Worm (Caenorhabditis elegans) whole organism, L4 larva: ENCODE data around the gene Y38E10A.8.

Experiments
- attf-4 ChIP-seq: sonication (generic microtip); optimal IDR thresholded peaks from 3 replicates; lab custom pipeline; 2017; ENCODE audit warnings: missing biosample characterization, missing genetic modification characterization
- daf-12 ChIP-seq: fragments of 150-350 bp; optimal IDR thresholded peaks from 2 replicates; lab custom pipeline; 2014; ENCODE audit warnings: missing biosample characterization, missing genetic modification reagents, missing genetic modification characterization
- lin-13 ChIP-seq: fragments of 150-350 bp; optimal IDR thresholded peaks from 2 replicates; lab custom pipeline; 2014; ENCODE audit warnings: missing biosample characterization, missing genetic modification reagents, missing genetic modification characterization
- lin-39 ChIP-seq: fragments of 150-350 bp; optimal IDR thresholded peaks from 2 replicates; lab custom pipeline; 2014; ENCODE audit warnings: missing biosample characterization, missing genetic modification reagents, missing genetic modification characterization
- lir-3 ChIP-seq: sonication (generic microtip); optimal IDR thresholded peaks from 2 replicates; lab custom pipeline; 2016; ENCODE audit warnings: mild to moderate bottlenecking, missing genetic modification characterization, missing compliant biosample characterization
- mdt-29 ChIP-seq: fragments of 200-800 bp; sonication (Bioruptor generic); IDR thresholded peaks from 2 replicates; pipeline ENCODE4 v1.3.6; 2022; ENCODE audit warnings: missing genetic modification reagents, missing genetic modification characterization, missing compliant biosample characterization
- nhr-28 ChIP-seq: fragments of 150-350 bp; optimal IDR thresholded peaks from 2 replicates; lab custom pipeline; 2014; ENCODE audit warnings: missing biosample characterization, missing genetic modification characterization
- set-16 ChIP-seq: fragments of 200-800 bp; sonication (Bioruptor generic); IDR thresholded peaks from 2 replicates; pipeline ENCODE4 v1.3.6; 2022; ENCODE audit warnings: missing genetic modification reagents, missing genetic modification characterization, missing compliant biosample characterization
- skn-1 ChIP-seq: fragments of 150-350 bp; optimal IDR thresholded peaks from 2 replicates; lab custom pipeline; 2014; ENCODE audit warnings: missing biosample characterization, missing genetic modification characterization
- unc-62 ChIP-seq, 3 experiments: fragments of 150-350 bp in 1 of 3; sonication (generic microtip); optimal IDR thresholded peaks in 2 of 3; peaks in 1 of 3; 1 replicate in 1 of 3; 2 replicates in 2 of 3; lab custom pipeline; 2014 to 2017; ENCODE audit warnings: missing biosample characterization in 3 of 3, missing genetic modification characterization in 3 of 3, missing genetic modification reagents in 3 of 3, missing genotype in 1 of 3

DNA sequence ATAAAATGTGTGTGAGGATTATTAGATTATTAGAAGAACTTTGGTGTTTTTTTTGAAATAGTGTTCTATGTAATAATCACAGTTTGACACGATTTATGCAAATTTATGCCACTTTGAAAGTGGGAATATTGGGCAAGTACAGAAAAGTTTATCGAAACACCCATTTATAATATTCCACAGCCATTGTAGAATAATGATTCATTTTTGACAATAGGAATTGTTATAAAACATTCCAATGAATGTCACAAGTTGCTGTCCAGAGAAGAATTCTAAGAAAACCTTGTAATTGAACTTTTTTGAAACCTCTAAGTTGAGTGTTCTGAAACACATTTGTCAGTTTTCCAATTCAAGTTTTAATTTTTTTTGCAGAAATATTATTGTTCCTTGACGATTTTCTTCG lies 5.2 kb downstream of the Y38E10A.8 start, which contains the start of gene nspe-4:
- TF ChIP-seq unc-62 (GFP tag; optimal IDR thresholded peaks at IDR 0.05 in 1 of 2; lab: Kevin White, UChicago): no peak
- no peak for TF ChIP-seq unc-62 (tag; optimal IDR thresholded peaks at IDR 0.05; lab: Kevin White, UChicago)
- TF ChIP-seq set-16 (GFP tag; lab: Robert Waterston, UW): no peak
- TF ChIP-seq mdt-29 (GFP tag; lab: Robert Waterston, UW): no peak
- TF ChIP-seq lin-39 (tag; lab: Kevin White, UChicago): no peak
- TF ChIP-seq lin-13 (GFP tag; lab: Kevin White, UChicago): no peak
- TF ChIP-seq daf-12: no peak
- TF ChIP-seq lir-3 (tag; lab: Kevin White, UChicago): no peak
- TF ChIP-seq attf-4 (tag; lab: Kevin White, UChicago): no peak
- TF ChIP-seq skn-1: no peak
- no peak for TF ChIP-seq nhr-28 (tag; lab: Kevin White, UChicago)
